Worm (Caenorhabditis elegans): ENCODE measurements around the gene mrps-7.

Gene mrps-7

DNA sequence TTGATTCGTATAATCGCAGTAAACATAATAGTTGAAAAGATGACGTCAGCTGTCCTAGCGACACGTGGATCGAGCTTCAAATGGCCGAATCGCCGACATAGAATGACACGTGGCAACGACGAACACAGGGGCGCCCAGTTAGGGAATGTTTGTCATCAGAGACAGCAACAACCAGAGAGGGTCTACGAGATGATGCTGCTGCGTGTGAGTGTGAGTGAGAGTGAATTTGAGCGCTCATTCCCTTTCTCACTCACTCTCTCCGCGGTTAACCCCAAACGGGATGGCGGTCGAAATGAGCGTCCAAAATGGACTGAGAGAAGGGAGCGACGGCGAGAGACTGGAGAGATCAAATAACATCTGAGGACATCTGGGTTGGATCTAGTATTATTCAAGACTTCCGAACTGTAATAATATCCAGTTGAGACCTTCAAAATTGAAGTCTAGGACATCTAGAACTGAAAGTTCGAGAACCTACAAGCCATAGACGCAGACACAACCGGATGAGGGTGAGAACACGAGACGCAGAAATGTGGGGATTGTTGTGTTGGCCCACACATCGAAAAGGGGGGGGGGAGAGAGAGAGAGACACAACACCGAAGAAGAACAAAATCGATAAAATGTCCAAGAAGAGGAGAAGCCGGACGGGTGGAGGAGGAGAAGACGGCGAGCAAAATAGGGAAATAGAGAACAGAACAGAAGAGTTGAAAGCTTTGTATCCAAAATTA is 26.5 kb upstream of the mrps-7 start:
- TF ChIP-seq Y105C5A.15 (GFP tag; IDR thresholded peaks at IDR 0.05) (no peak), ceh-20 (GFP tag; IDR thresholded peaks at IDR 0.05) (peak; percentile 36; the same call in 1 of the 2 replicates), lsy-2 (tag; optimal IDR thresholded peaks at IDR 0.05) (peak; percentile 49 to 68), nhr-48 (tag; optimal IDR thresholded peaks at IDR 0.05) (peak; percentile 20), zfp-3 (GFP tag; conservative IDR thresholded peaks at IDR 0.05) (no peak), vab-7 (GFP tag; IDR thresholded peaks at IDR 0.05) (peak; percentile 33; the same call in 1 of the 2 replicates), ctbp-1 (GFP tag; IDR thresholded peaks at IDR 0.05) (0 out of 2 replicates have a peak, but pooled peaks have one; percentile 46), hmg-1.1 (GFP tag; IDR thresholded peaks at IDR 0.05) (peak; percentile 62; the same call in 1 of the 2 replicates), tag-97 (GFP tag; IDR thresholded peaks at IDR 0.05) (no peak), nhr-11 (tag; optimal IDR thresholded peaks at IDR 0.05) (peak; percentile 22), daf-12 (tag; optimal IDR thresholded peaks at IDR 0.05) (no peak), ceh-32 (tag; optimal IDR thresholded peaks at IDR 0.05; ENCODE audit: poor library complexity) (no peak), aha-1 (tag) (peak; percentile 99), lin-38 (GFP tag; IDR thresholded peaks at IDR 0.05) (peak; percentile 40; the same call in 1 of the 2 replicates), dmd-6 (GFP tag; IDR thresholded peaks at IDR 0.05) (peak; percentile 46), F26F4.8 (GFP tag; conservative IDR thresholded peaks at IDR 0.05) (no peak), mep-1 (tag; optimal IDR thresholded peaks at IDR 0.05) (peak; percentile 89), ama-1 (optimal IDR thresholded peaks at IDR 0.05) (peak; percentile 71), pqm-1 (tag; optimal IDR thresholded peaks at IDR 0.05) (no peak), arid-1 (GFP tag; conservative IDR thresholded peaks at IDR 0.05) (0 out of 2 replicates have a peak, but pooled peaks have one; percentile 7), lin-13 (GFP tag; optimal IDR thresholded peaks at IDR 0.05) (no peak), nhr-111 (GFP tag; optimal IDR thresholded peaks at IDR 0.05) (no peak), daf-16 (GFP tag; optimal IDR thresholded peaks at IDR 0.05) (no peak), daf-16 (tag; optimal IDR thresholded peaks at IDR 0.05) (peak; percentile 85), hlh-11 (tag; optimal IDR thresholded peaks at IDR 0.05) (peak; percentile 75), mdl-1 (tag; optimal IDR thresholded peaks at IDR 0.05) (peak; percentile 61 to 88), pha-4 (GFP tag; IDR thresholded peaks at IDR 0.05) (peak; percentile 14; the same call in 1 of the 2 replicates), pha-4 (tag; optimal IDR thresholded peaks at IDR 0.05) (no peak), dve-1 (tag; optimal IDR thresholded peaks at IDR 0.05; ENCODE audit: insufficient read depth) (peak; percentile 59), dpl-1 (GFP tag; optimal IDR thresholded peaks at IDR 0.05) (peak; percentile 42), hif-1 (tag; optimal IDR thresholded peaks at IDR 0.05) (peak in 1 of 2 experiments; percentile 7), nhr-102 (tag; optimal IDR thresholded peaks at IDR 0.05) (peak; percentile 36), ceh-28 (tag; optimal IDR thresholded peaks at IDR 0.05) (peak; percentile 70), F37D6.2 (tag; optimal IDR thresholded peaks at IDR 0.05) (peak; percentile 52), nhr-77 (tag; optimal IDR thresholded peaks at IDR 0.05) (peak; percentile 69), hlh-30 (tag; optimal IDR thresholded peaks at IDR 0.05; ENCODE audit: insufficient read depth) (peak; percentile 94), ztf-7 (tag; optimal IDR thresholded peaks at IDR 0.05) (no peak), T26A8.4 (GFP tag; IDR thresholded peaks at IDR 0.05) (0 out of 2 replicates have a peak, but pooled peaks have one; percentile 7), lir-3 (tag; optimal IDR thresholded peaks at IDR 0.05) (no peak), nhr-6 (tag; optimal IDR thresholded peaks at IDR 0.05) (peak; percentile 57), spr-3 (GFP tag; optimal IDR thresholded peaks at IDR 0.05) (no peak), lin-29 (GFP tag; IDR thresholded peaks at IDR 0.05) (no peak), nhr-76 (tag; optimal IDR thresholded peaks at IDR 0.05) (no peak), zip-2 (tag; optimal IDR thresholded peaks at IDR 0.05) (no peak), unc-62 (GFP tag; optimal IDR thresholded peaks at IDR 0.05 in 1 of 2) (peak in 1 of 2 experiments; percentile 69), unc-62 (tag; optimal IDR thresholded peaks at IDR 0.05) (no peak), T20F7.1 (GFP tag; optimal IDR thresholded peaks at IDR 0.05) (peak; percentile 16), egl-43 (GFP tag; IDR thresholded peaks at IDR 0.05) (0 out of 2 replicates have a peak, but pooled peaks have one; percentile 15), duxl-1 (tag; optimal IDR thresholded peaks at IDR 0.05; ENCODE audit: poor library complexity) (peak; percentile 18), rbr-2 (tag; optimal IDR thresholded peaks at IDR 0.05) (peak; percentile 60)

Data from whole organism, L4 larva.